Fruit fly (Drosophila melanogaster): Measurements from ENCODE around the gene CG32473.

CG32473 gene

dm6 chr3R:13319873-13320272, 17.4 kb downstream of the CG32473 start (continued):
- TF ChIP-seq tna (GFP tag; IDR thresholded peaks at IDR 0.05; ENCODE audit: partially characterized antibody) (no peak), fru (optimal IDR thresholded peaks at IDR 0.05) (no peak), CG14441 (GFP tag; IDR thresholded peaks at IDR 0.05) (no peak), Fer3 (tag; optimal IDR thresholded peaks at IDR 0.05) (peak; percentile 19), CG4730 (GFP tag; IDR thresholded peaks at IDR 0.05) (no peak), CG32767 (GFP tag; IDR thresholded peaks at IDR 0.05) (0 out of 2 replicates have a peak, but pooled peaks have one; percentile 39), sisA (GFP tag; IDR thresholded peaks at IDR 0.05) (no peak), zfh2 (GFP tag; optimal IDR thresholded peaks at IDR 0.05) (no peak), CG17612 (GFP tag; IDR thresholded peaks at IDR 0.05) (no peak), CG6854 (GFP tag; optimal IDR thresholded peaks at IDR 0.05) (no peak), phol (tag; optimal IDR thresholded peaks at IDR 0.05) (no peak), eyg (GFP tag; optimal IDR thresholded peaks at IDR 0.05) (no peak), sim (GFP tag; IDR thresholded peaks at IDR 0.05) (no peak), Kr (GFP tag; optimal IDR thresholded peaks at IDR 0.05) (no peak), Eip74EF (GFP tag; optimal IDR thresholded peaks at IDR 0.05) (peak in 1 of 2 experiments; percentile 23), kay (GFP tag; optimal IDR thresholded peaks at IDR 0.05) (no peak), ttk (GFP tag; IDR thresholded peaks at IDR 0.05) (peak; percentile 30; the same call in 1 of the 2 replicates), bcd (GFP tag; optimal IDR thresholded peaks at IDR 0.05) (no peak), CG13296 (GFP tag; optimal IDR thresholded peaks at IDR 0.05) (no peak), Hr3 (GFP tag; optimal IDR thresholded peaks at IDR 0.05) (no peak), lilli (GFP tag; optimal IDR thresholded peaks at IDR 0.05) (no peak), Drgx (GFP tag; IDR thresholded peaks at IDR 0.05) (no peak), Spps (tag; optimal IDR thresholded peaks at IDR 0.05) (no peak), CG5245 (GFP tag; optimal IDR thresholded peaks at IDR 0.05) (no peak), Antp (GFP tag; optimal IDR thresholded peaks at IDR 0.05) (no peak), Asciz (GFP tag; optimal IDR thresholded peaks at IDR 0.05) (no peak), Bgb (GFP tag; IDR thresholded peaks at IDR 0.05; ENCODE audit: partially characterized antibody) (no peak), CG15514 (GFP tag; optimal IDR thresholded peaks at IDR 0.05) (no peak), CG8478 (optimal IDR thresholded peaks at IDR 0.05) (no peak), dati (GFP tag; IDR thresholded peaks at IDR 0.05) (no peak), CG7786 (GFP tag; optimal IDR thresholded peaks at IDR 0.05) (no peak), sr (GFP tag; IDR thresholded peaks at IDR 0.05) (peak; percentile 24; the same call in 1 of the 3 replicates), oc (tag; optimal IDR thresholded peaks at IDR 0.05) (peak; percentile 6), CG7357 (GFP tag; IDR thresholded peaks at IDR 0.05) (no peak), ara (GFP tag; IDR thresholded peaks at IDR 0.05) (no peak), Sin3A (optimal IDR thresholded peaks at IDR 0.05) (no peak), MESR4 (GFP tag; optimal IDR thresholded peaks at IDR 0.05) (no peak), ewg (GFP tag; optimal IDR thresholded peaks at IDR 0.05) (peak; percentile 7), ci (GFP tag; IDR thresholded peaks at IDR 0.05) (peak; percentile 85), sens-2 (GFP tag; IDR thresholded peaks at IDR 0.05) (peak; percentile 16; the same call in 1 of the 2 replicates), lov (optimal IDR thresholded peaks at IDR 0.05) (no peak), lov (GFP tag; IDR thresholded peaks at IDR 0.05) (no peak), so (GFP tag; IDR thresholded peaks at IDR 0.05) (no peak), CG15011 (GFP tag; optimal IDR thresholded peaks at IDR 0.05) (no peak), tgo (GFP tag; IDR thresholded peaks at IDR 0.05) (no peak), CG3065 (GFP tag; optimal IDR thresholded peaks at IDR 0.05) (no peak), Oaz (GFP tag; IDR thresholded peaks at IDR 0.05) (0 out of 2 replicates have a peak, but pooled peaks have one; percentile 20), CG31441 (GFP tag; IDR thresholded peaks at IDR 0.05) (peak; percentile 42)
